Fruit fly (Drosophila melanogaster) whole organism, wandering third instar larva: ENCODE data around the gene trbl.

ENCODE experiments used
- Abd-B ChIP-seq: fragments of >200 bp; optimal IDR thresholded peaks from 2 replicates; lab custom pipeline; 2017; ENCODE audit warnings: missing biosample characterization, missing genetic modification characterization
- CG9705 ChIP-seq: fragments of 200-800 bp; sonication (Bioruptor generic); optimal IDR thresholded peaks from 2 replicates; lab custom pipeline; 2018; ENCODE audit warnings: missing biosample characterization, mild to moderate bottlenecking, missing genetic modification characterization
- N ChIP-seq: fragments of >200 bp; optimal IDR thresholded peaks from 2 replicates; lab custom pipeline; 2018; ENCODE audit warnings: missing biosample characterization, missing external identifiers, missing genetic modification characterization
- Rel ChIP-seq, 2 experiments: fragments of 200-800 bp; sonication (Bioruptor generic) in 1 of 2; optimal IDR thresholded peaks; 2 replicates in 1 of 2; 3 replicates in 1 of 2; lab custom pipeline; 2016 to 2019; ENCODE audit warnings: mild to moderate bottlenecking in 2 of 2, missing biosample characterization in 2 of 2, missing genetic modification characterization in 2 of 2, moderate library complexity in 1 of 2
- h ChIP-seq: fragments of 200-800 bp; sonication (Bioruptor generic); optimal IDR thresholded peaks from 3 replicates; lab custom pipeline; 2016; ENCODE audit warnings: missing biosample characterization, mild to moderate bottlenecking, missing genetic modification characterization
- psq ChIP-seq: fragments of 200-800 bp; sonication (Bioruptor generic); optimal IDR thresholded peaks from 3 replicates; lab custom pipeline; 2017; ENCODE audit warnings: missing biosample characterization, mild to moderate bottlenecking, missing genetic modification characterization, moderate library complexity
- usp ChIP-seq: fragments of >200 bp; optimal IDR thresholded peaks from 2 replicates; lab custom pipeline; 2017; ENCODE audit warnings: missing biosample characterization, missing genetic modification characterization

dm6 chr3L:20413304-20413703, 11.9 kb upstream of the trbl start, which contains the start of gene zye:
- TF ChIP-seq N (no peak), psq (GFP tag; lab: Kevin White, UChicago) (no peak), usp (GFP tag; lab: Kevin White, UChicago) (no peak), Rel (GFP tag; optimal IDR thresholded peaks at IDR 0.05; lab: Kevin White, UChicago) (no peak), Rel (tag; optimal IDR thresholded peaks at IDR 0.05; lab: Kevin White, UChicago) (no peak), CG9705 (GFP tag; lab: Kevin White, UChicago) (no peak), Abd-B (GFP tag; lab: Kevin White, UChicago) (no peak), h (no peak)
